Worm (Caenorhabditis elegans) whole organism, late embryonic: ENCODE results near the gene C16C4.1.

Experiments used
- F13H6.1 ChIP-seq: sonication (generic microtip); optimal IDR thresholded peaks from 2 replicates; lab custom pipeline; 2016; ENCODE audit warnings: missing genetic modification characterization, missing compliant biosample characterization
- K02D7.2 ChIP-seq: sonication (generic microtip); optimal IDR thresholded peaks from 2 replicates; lab custom pipeline; 2017; ENCODE audit warnings: mild to moderate bottlenecking, missing genetic modification characterization, missing compliant biosample characterization
- Y22D7AL.16 ChIP-seq: sonication (generic microtip); optimal IDR thresholded peaks from 2 replicates; lab custom pipeline; 2016; ENCODE audit warnings: missing genetic modification characterization, missing compliant biosample characterization
- ama-1 ChIP-seq: fragments of 150-350 bp; optimal IDR thresholded peaks from 2 replicates; lab custom pipeline; 2014
- ceh-14 ChIP-seq: sonication (generic microtip); optimal IDR thresholded peaks from 2 replicates; lab custom pipeline; 2016; ENCODE audit warnings: missing genotype, missing genetic modification characterization, missing compliant biosample characterization
- ceh-18 ChIP-seq: sonication (generic microtip); optimal IDR thresholded peaks from 2 replicates; lab custom pipeline; 2016; ENCODE audit warnings: missing genetic modification characterization, missing compliant biosample characterization
- ceh-2 ChIP-seq: sonication (generic microtip); optimal IDR thresholded peaks from 2 replicates; lab custom pipeline; 2016; ENCODE audit warnings: missing genotype, missing genetic modification characterization, missing compliant biosample characterization
- ceh-24 ChIP-seq: sonication (generic microtip); optimal IDR thresholded peaks from 2 replicates; lab custom pipeline; 2016; ENCODE audit warnings: mild to moderate bottlenecking, missing genetic modification characterization, missing compliant biosample characterization
- ceh-34 ChIP-seq: sonication (generic microtip); optimal IDR thresholded peaks from 2 replicates; lab custom pipeline; 2016; ENCODE audit warnings: mild to moderate bottlenecking, missing genetic modification characterization, missing compliant biosample characterization
- ceh-45 ChIP-seq: fragments of 200-800 bp; sonication (Bioruptor generic); IDR thresholded peaks from 2 replicates; pipeline ENCODE4 v1.3.6; 2022; ENCODE audit warnings: missing genetic modification reagents, missing genetic modification characterization, missing compliant biosample characterization
- che-1 ChIP-seq: sonication (generic microtip); optimal IDR thresholded peaks from 2 replicates; lab custom pipeline; 2016; ENCODE audit warnings: mild to moderate bottlenecking, missing genetic modification characterization, missing compliant biosample characterization
- eyg-1 ChIP-seq: sonication (generic microtip); optimal IDR thresholded peaks from 2 replicates; lab custom pipeline; 2016; ENCODE audit warnings: missing genotype, missing genetic modification characterization, missing compliant biosample characterization
- fax-1 ChIP-seq: sonication (generic microtip); optimal IDR thresholded peaks from 2 replicates; lab custom pipeline; 2016; ENCODE audit warnings: missing genotype, missing genetic modification characterization, missing compliant biosample characterization
- gmeb-2 ChIP-seq: sonication (generic microtip); optimal IDR thresholded peaks from 2 replicates; lab custom pipeline; 2016; ENCODE audit warnings: missing genetic modification characterization, inconsistent platforms, missing compliant biosample characterization
- hlh-30 ChIP-seq: sonication (generic microtip); optimal IDR thresholded peaks from 2 replicates; lab custom pipeline; 2017; ENCODE audit warnings: antibody characterized with exemption, missing genetic modification characterization, missing compliant biosample characterization; ENCODE audit not compliant: insufficient read depth
- hlh-8 ChIP-seq: sonication (generic microtip); optimal IDR thresholded peaks from 2 replicates; lab custom pipeline; 2016; ENCODE audit warnings: missing genotype, missing genetic modification characterization, missing compliant biosample characterization
- madf-2 ChIP-seq: sonication (generic microtip); optimal IDR thresholded peaks from 2 replicates; lab custom pipeline; 2017; ENCODE audit warnings: missing genetic modification characterization, missing compliant biosample characterization
- nfya-1 ChIP-seq: sonication (generic microtip); optimal IDR thresholded peaks from 2 replicates; lab custom pipeline; 2017; ENCODE audit warnings: missing genetic modification characterization, mild to moderate bottlenecking, missing compliant biosample characterization, antibody characterized with exemption, moderate library complexity
- npax-4 ChIP-seq: sonication (generic microtip); optimal IDR thresholded peaks from 2 replicates; lab custom pipeline; 2016; ENCODE audit warnings: missing genetic modification characterization, missing compliant biosample characterization
- pag-3 ChIP-seq: sonication (generic microtip); optimal IDR thresholded peaks from 2 replicates; lab custom pipeline; 2016; ENCODE audit warnings: missing compliant biosample characterization, missing genetic modification characterization, borderline replicate concordance
- syd-9 ChIP-seq: sonication (generic microtip); optimal IDR thresholded peaks from 2 replicates; lab custom pipeline; 2016; ENCODE audit warnings: mild to moderate bottlenecking, missing genetic modification characterization, moderate library complexity, missing compliant biosample characterization
- unc-3 ChIP-seq, 2 experiments: fragments of 200-800 bp in 1 of 2; sonication (Bioruptor generic) in 1 of 2; sonication (generic microtip) in 1 of 2; conservative IDR thresholded peaks in 1 of 2; optimal IDR thresholded peaks in 1 of 2; 2 replicates each; pipeline versions ENCODE4 v1.3.6 to Lab custom; 2016 to 2022; ENCODE audit warnings: missing compliant biosample characterization in 2 of 2, missing genetic modification characterization in 2 of 2, missing genetic modification reagents in 1 of 2

C16C4.1 gene

DNA sequence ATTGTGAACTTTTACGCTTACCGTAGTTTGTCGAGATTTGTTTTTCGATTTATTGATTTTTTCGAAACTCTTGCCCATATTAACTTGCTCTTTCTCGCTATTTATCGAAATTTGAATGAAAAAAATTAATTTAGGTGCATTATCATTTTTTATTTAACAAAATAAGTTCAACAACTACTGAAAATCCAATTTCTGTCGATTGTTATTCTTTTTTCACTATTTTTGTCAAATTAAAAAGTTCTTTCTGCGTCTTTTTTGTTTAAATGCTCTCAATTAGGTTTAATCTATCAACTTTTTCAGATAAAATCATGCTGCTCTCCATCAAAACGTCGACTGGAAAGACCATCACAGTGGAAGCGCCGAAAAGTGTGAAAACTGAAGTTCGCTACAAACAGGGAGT is 32.1 kb downstream of the C16C4.1 start, which contains the start of gene F52C6.2:
TSS of gene F52C6.2 (plus strand) at position 301 of the 400 bp plus-strand sequence.
- TF ChIP-seq ceh-24 (no peak), hlh-30 (tag; lab: Kevin White, UChicago) (no peak), ceh-45 (no peak), gmeb-2 (tag; lab: Kevin White, UChicago) (no peak), ceh-18 (tag; lab: Kevin White, UChicago) (no peak), ama-1 (lab: Kevin White, UChicago) (no peak), madf-2 (tag; lab: Kevin White, UChicago) (no peak), nfya-1 (tag; lab: Kevin White, UChicago) (no peak), ceh-14 (tag; lab: Kevin White, UChicago) (no peak), fax-1 (tag; lab: Kevin White, UChicago) (no peak), che-1 (tag; lab: Kevin White, UChicago) (no peak), eyg-1 (tag; lab: Kevin White, UChicago) (no peak), pag-3 (tag; lab: Kevin White, UChicago) (no peak), F13H6.1 (no peak), ceh-2 (tag; lab: Kevin White, UChicago) (no peak)
- TF ChIP-seq, all 69 proteins: peak for 0

- no peak for TF ChIP-seq unc-3 (GFP tag; conservative IDR thresholded peaks at IDR 0.05; lab: Robert Waterston, UW)
- no peak for TF ChIP-seq unc-3 (tag; optimal IDR thresholded peaks at IDR 0.05; lab: Kevin White, UChicago)
- no peak for TF ChIP-seq Y22D7AL.16 (tag; lab: Kevin White, UChicago)
- TF ChIP-seq ceh-45: no peak
- TF ChIP-seq ceh-34: no peak
- no peak for TF ChIP-seq K02D7.2 (tag; lab: Kevin White, UChicago)
- TF ChIP-seq gmeb-2 (tag; lab: Kevin White, UChicago): no peak
- no peak for TF ChIP-seq eyg-1 (tag; lab: Kevin White, UChicago)
- TF ChIP-seq hlh-8 (tag; lab: Kevin White, UChicago): no peak
Observed at ce11 chrII:1928578-1928977, 34.6 kb downstream of the C16C4.1 start.

ce11 chrII:1939652-1940051 is 45.6 kb downstream of the C16C4.1 start, which contains the start of gene ZK250.13:
ZK250.13 (minus strand) TSS chrII:1939752.
- TF ChIP-seq che-1 (tag; lab: Kevin White, UChicago): no peak
- no peak for TF ChIP-seq npax-4
- no peak for TF ChIP-seq ceh-14 (tag; lab: Kevin White, UChicago)
- TF ChIP-seq syd-9 (tag; lab: Kevin White, UChicago): no peak
- no peak for TF ChIP-seq hlh-30 (tag; lab: Kevin White, UChicago)
- TF ChIP-seq F13H6.1: no peak
- no peak for TF ChIP-seq ceh-34
